Worm (Caenorhabditis elegans) whole organism, young adult: ENCODE data around the gene F54C8.7.

Source experiments
- B0035.1 ChIP-seq: sonication (generic microtip); optimal IDR thresholded peaks from 2 replicates; lab custom pipeline; 2016; ENCODE audit warnings: missing genetic modification characterization, mild to moderate bottlenecking, missing compliant biosample characterization, missing genotype, missing genetic modification reagents
- B0336.3 ChIP-seq: fragments of 200-800 bp; sonication (Bioruptor generic); IDR thresholded peaks from 2 replicates; pipeline ENCODE4 v1.3.6; 2022; ENCODE audit warnings: missing genetic modification characterization, missing compliant biosample characterization
- C06A6.2 ChIP-seq: fragments of 200-800 bp; sonication (Bioruptor generic); conservative IDR thresholded peaks from 2 replicates; pipeline ENCODE4 v1.3.6; 2022; ENCODE audit warnings: missing genetic modification characterization, missing compliant biosample characterization
- F10E7.11 ChIP-seq: sonication (generic microtip); optimal IDR thresholded peaks from 2 replicates; lab custom pipeline; 2017; ENCODE audit warnings: mild to moderate bottlenecking, missing genetic modification characterization, moderate library complexity, missing compliant biosample characterization
- F33H1.4 ChIP-seq: fragments of 200-800 bp; sonication (Bioruptor generic); IDR thresholded peaks from 2 replicates; pipeline ENCODE4 v1.3.6; 2022; ENCODE audit warnings: missing genetic modification reagents, missing genetic modification characterization, missing compliant biosample characterization
- F52B5.7 ChIP-seq: sonication (generic microtip); optimal IDR thresholded peaks from 2 replicates; lab custom pipeline; 2016; ENCODE audit warnings: mild to moderate bottlenecking, missing genetic modification characterization, missing compliant biosample characterization
- Y53F4B.3 ChIP-seq: fragments of 200-800 bp; sonication (Bioruptor generic); IDR thresholded peaks from 2 replicates; pipeline ENCODE4 v1.3.6; 2022; ENCODE audit warnings: missing genetic modification reagents, missing genetic modification characterization, missing compliant biosample characterization
- ZK185.1 ChIP-seq: sonication (generic microtip); optimal IDR thresholded peaks from 2 replicates; lab custom pipeline; 2016; ENCODE audit warnings: mild to moderate bottlenecking, missing genetic modification characterization, missing compliant biosample characterization; ENCODE audit not compliant: poor library complexity, severe bottlenecking
- aptf-2 ChIP-seq: fragments of 200-800 bp; sonication (Bioruptor generic); conservative IDR thresholded peaks from 2 replicates; pipeline ENCODE4 v1.3.6; 2022; ENCODE audit warnings: missing genetic modification reagents, missing genetic modification characterization, missing compliant biosample characterization
- attf-3 ChIP-seq: fragments of 200-800 bp; sonication (Bioruptor generic); conservative IDR thresholded peaks from 2 replicates; pipeline ENCODE4 v1.3.6; 2022; ENCODE audit warnings: missing genetic modification reagents, missing genetic modification characterization, missing compliant biosample characterization
- ccch-3 ChIP-seq: fragments of 200-800 bp; sonication (Bioruptor generic); optimal IDR thresholded peaks from 2 replicates; lab custom pipeline; 2018; ENCODE audit warnings: mild to moderate bottlenecking, missing genetic modification characterization, missing compliant biosample characterization
- cebp-1 ChIP-seq, 2 experiments: fragments of 200-800 bp in 1 of 2; sonication (Bioruptor generic) in 1 of 2; sonication (generic microtip) in 1 of 2; IDR thresholded peaks in 1 of 2; optimal IDR thresholded peaks in 1 of 2; 2 replicates each; pipeline versions ENCODE4 v1.3.6 to Lab custom; 2017 to 2022; ENCODE audit warnings: missing compliant biosample characterization in 2 of 2, missing genetic modification characterization in 2 of 2, mild to moderate bottlenecking in 1 of 2, missing genetic modification reagents in 1 of 2, moderate library complexity in 1 of 2
- ceh-79 ChIP-seq: sonication (generic microtip); optimal IDR thresholded peaks from 2 replicates; lab custom pipeline; 2017; ENCODE audit warnings: mild to moderate bottlenecking, missing genetic modification characterization, missing compliant biosample characterization
- dpff-1 ChIP-seq: sonication (generic microtip); optimal IDR thresholded peaks from 2 replicates; lab custom pipeline; 2017; ENCODE audit warnings: mild to moderate bottlenecking, missing genetic modification characterization, missing compliant biosample characterization
- ekl-4 ChIP-seq: fragments of 200-800 bp; sonication (Bioruptor generic); IDR thresholded peaks from 2 replicates; pipeline ENCODE4 v1.3.6; 2022; ENCODE audit warnings: missing genetic modification reagents, missing genetic modification characterization, missing compliant biosample characterization
- ets-4 ChIP-seq: fragments of 200-800 bp; sonication (Bioruptor generic); optimal IDR thresholded peaks from 2 replicates; lab custom pipeline; 2018; ENCODE audit warnings: mild to moderate bottlenecking, missing genetic modification characterization, missing compliant biosample characterization
- gei-17 ChIP-seq: fragments of 200-800 bp; sonication (Bioruptor generic); optimal IDR thresholded peaks from 2 replicates; lab custom pipeline; 2018; ENCODE audit warnings: mild to moderate bottlenecking, missing genetic modification characterization, missing compliant biosample characterization
- hlh-12 ChIP-seq: sonication (generic microtip); optimal IDR thresholded peaks from 2 replicates; lab custom pipeline; 2016; ENCODE audit warnings: missing genetic modification characterization, missing compliant biosample characterization
- hrde-1 ChIP-seq: sonication (generic microtip); optimal IDR thresholded peaks from 2 replicates; lab custom pipeline; 2016; ENCODE audit warnings: missing genetic modification characterization, mild to moderate bottlenecking, missing compliant biosample characterization, moderate library complexity, missing genotype, missing genetic modification reagents, borderline replicate concordance
- hsf-1 ChIP-seq: fragments of 200-800 bp; sonication (Bioruptor generic); IDR thresholded peaks from 2 replicates; pipeline ENCODE4 v1.3.6; 2022; ENCODE audit warnings: missing genetic modification reagents, missing genetic modification characterization, missing compliant biosample characterization
- let-526 ChIP-seq: fragments of 200-800 bp; sonication (Bioruptor generic); IDR thresholded peaks from 2 replicates; pipeline ENCODE4 v1.3.6; 2022; ENCODE audit warnings: missing genetic modification reagents, missing genetic modification characterization, missing compliant biosample characterization
- let-607 ChIP-seq, 2 experiments: fragments of 200-800 bp in 1 of 2; sonication (Bioruptor generic) in 1 of 2; sonication (generic microtip) in 1 of 2; optimal IDR thresholded peaks; 2 replicates each; lab custom pipeline; 2016 to 2018; ENCODE audit warnings: mild to moderate bottlenecking in 2 of 2, missing compliant biosample characterization in 2 of 2, missing genetic modification characterization in 2 of 2, moderate library complexity in 2 of 2, missing genotype in 1 of 2
- lin-26 ChIP-seq: fragments of 200-800 bp; sonication (Bioruptor generic); IDR thresholded peaks from 2 replicates; pipeline ENCODE4 v1.3.6; 2022; ENCODE audit warnings: missing genetic modification reagents, missing genetic modification characterization, missing compliant biosample characterization
- lin-35 ChIP-seq, 3 experiments: fragments of 150-350 bp in 2 of 3; sonication (generic microtip) in 1 of 3; optimal IDR thresholded peaks; 2 replicates each; lab custom pipeline; 2014 to 2018; ENCODE audit warnings: missing biosample characterization in 3 of 3, missing genetic modification characterization in 3 of 3, missing genetic modification reagents in 3 of 3
- lin-40 ChIP-seq: sonication (generic microtip); optimal IDR thresholded peaks from 2 replicates; lab custom pipeline; 2016; ENCODE audit warnings: missing genetic modification characterization, mild to moderate bottlenecking, missing compliant biosample characterization, missing genotype, missing genetic modification reagents
- lin-54 ChIP-seq: fragments of 200-800 bp; sonication (Bioruptor generic); optimal IDR thresholded peaks from 2 replicates; lab custom pipeline; 2018; ENCODE audit warnings: mild to moderate bottlenecking, missing genetic modification characterization, missing compliant biosample characterization
- lsy-27 ChIP-seq: sonication (generic microtip); optimal IDR thresholded peaks from 2 replicates; lab custom pipeline; 2017; ENCODE audit warnings: missing genetic modification characterization, mild to moderate bottlenecking, missing compliant biosample characterization, antibody characterized with exemption, missing genotype, borderline replicate concordance; ENCODE audit not compliant: insufficient read depth
- madf-10 ChIP-seq: sonication (generic microtip); optimal IDR thresholded peaks from 2 replicates; lab custom pipeline; 2016; ENCODE audit warnings: mild to moderate bottlenecking, missing genetic modification characterization, missing compliant biosample characterization
- mcd-1 ChIP-seq: fragments of 200-800 bp; sonication (Bioruptor generic); IDR thresholded peaks from 2 replicates; pipeline ENCODE4 v1.3.6; 2022; ENCODE audit warnings: missing genetic modification reagents, missing genetic modification characterization, missing compliant biosample characterization
- mel-28 ChIP-seq: sonication (generic microtip); optimal IDR thresholded peaks from 2 replicates; lab custom pipeline; 2016; ENCODE audit warnings: borderline replicate concordance, mild to moderate bottlenecking, missing genetic modification characterization, missing compliant biosample characterization
- nfya-2 ChIP-seq: fragments of 200-800 bp; sonication (Bioruptor generic); IDR thresholded peaks from 2 replicates; pipeline ENCODE4 v1.3.6; 2022; ENCODE audit warnings: missing genetic modification reagents, missing genetic modification characterization, missing compliant biosample characterization
- nfyb-1 ChIP-seq: fragments of 200-800 bp; sonication (Bioruptor generic); IDR thresholded peaks from 2 replicates; pipeline ENCODE4 v1.3.6; 2022; ENCODE audit warnings: missing genetic modification reagents, missing genetic modification characterization, missing compliant biosample characterization
- nhr-27 ChIP-seq: fragments of 200-800 bp; sonication (Bioruptor generic); optimal IDR thresholded peaks from 2 replicates; lab custom pipeline; 2018; ENCODE audit warnings: mild to moderate bottlenecking, missing genetic modification characterization, moderate library complexity, missing compliant biosample characterization
- rcor-1 ChIP-seq: fragments of 200-800 bp; sonication (Bioruptor generic); IDR thresholded peaks from 2 replicates; pipeline ENCODE4 v1.3.6; 2022; ENCODE audit warnings: missing genetic modification reagents, missing genetic modification characterization, missing compliant biosample characterization
- rec-8 ChIP-seq, 2 experiments: sonication (generic microtip); optimal IDR thresholded peaks; 2 replicates each; lab custom pipeline; 2016; ENCODE audit warnings: mild to moderate bottlenecking in 2 of 2, missing genetic modification characterization in 2 of 2, missing genetic modification reagents in 2 of 2, missing genotype in 2 of 2, missing biosample characterization in 1 of 2, missing compliant biosample characterization in 1 of 2, moderate library complexity in 1 of 2
- sdz-38 ChIP-seq: sonication (generic microtip); optimal IDR thresholded peaks from 2 replicates; lab custom pipeline; 2016; ENCODE audit warnings: missing genotype, missing genetic modification characterization, missing compliant biosample characterization
- snpc-1.3 ChIP-seq: sonication (generic microtip); optimal IDR thresholded peaks from 2 replicates; lab custom pipeline; 2017; ENCODE audit warnings: missing genetic modification characterization, mild to moderate bottlenecking, missing compliant biosample characterization, antibody characterized with exemption, moderate library complexity, missing genotype, missing genetic modification reagents; ENCODE audit not compliant: insufficient read depth
- tbp1 ChIP-seq: fragments of 200-800 bp; sonication (Bioruptor generic); optimal IDR thresholded peaks from 2 replicates; lab custom pipeline; 2018; ENCODE audit warnings: mild to moderate bottlenecking, missing genetic modification characterization, missing compliant biosample characterization
- tlf-1 ChIP-seq: fragments of 200-800 bp; sonication (Bioruptor generic); optimal IDR thresholded peaks from 2 replicates; lab custom pipeline; 2018; ENCODE audit warnings: mild to moderate bottlenecking, missing genetic modification characterization, missing compliant biosample characterization
- unc-130 ChIP-seq: sonication (generic microtip); optimal IDR thresholded peaks from 2 replicates; lab custom pipeline; 2016; ENCODE audit warnings: missing genetic modification reagents, missing genetic modification characterization, missing compliant biosample characterization
- unc-62 ChIP-seq: fragments of 150-350 bp; optimal IDR thresholded peaks from 2 replicates; lab custom pipeline; 2014; ENCODE audit warnings: missing biosample characterization, missing genetic modification reagents, missing genetic modification characterization
- ztf-18 ChIP-seq: sonication (generic microtip); optimal IDR thresholded peaks from 2 replicates; lab custom pipeline; 2016; ENCODE audit warnings: missing genotype, mild to moderate bottlenecking, missing genetic modification characterization, missing compliant biosample characterization
- ztf-28 ChIP-seq: fragments of 200-800 bp; sonication (Bioruptor generic); IDR thresholded peaks from 2 replicates; pipeline ENCODE4 v1.3.6; 2022; ENCODE audit warnings: missing genetic modification reagents, missing genetic modification characterization, missing compliant biosample characterization

Gene F54C8.7

ce11 chrIII:9443417-9444027 is 10.3 kb downstream of the F54C8.7 start, which contains the start of gene pir-2 (continued):
- TF ChIP-seq rcor-1 (GFP tag; lab: Robert Waterston, UW) (peak; percentile 43; the same call in 1 of the 2 replicates), cebp-1 (GFP tag; IDR thresholded peaks at IDR 0.05; lab: Robert Waterston, UW) (no peak), cebp-1 (tag; optimal IDR thresholded peaks at IDR 0.05; lab: Kevin White, UChicago) (peak; percentile 72), B0336.3 (GFP tag; lab: Robert Waterston, UW) (no peak), C06A6.2 (GFP tag; lab: Robert Waterston, UW) (no peak), nhr-27 (tag; lab: Kevin White, UChicago) (no peak), ztf-28 (0 out of 2 replicates have a peak, but pooled peaks have one; percentile 52), Y53F4B.3 (GFP tag; lab: Robert Waterston, UW) (no peak), gei-17 (GFP tag; lab: Kevin White, UChicago) (no peak), ztf-18 (tag; lab: Kevin White, UChicago) (peak; percentile 46), ccch-3 (GFP tag; lab: Kevin White, UChicago) (no peak), F10E7.11 (no peak), let-607 (tag; optimal IDR thresholded peaks at IDR 0.05; lab: Kevin White, UChicago) (peak in 1 of 2 experiments; percentile 19), unc-130 (GFP tag; lab: Kevin White, UChicago) (no peak), sdz-38 (tag; lab: Kevin White, UChicago) (no peak), dpff-1 (tag; lab: Kevin White, UChicago) (no peak), aptf-2 (GFP tag; lab: Robert Waterston, UW) (0 out of 2 replicates have a peak, but pooled peaks have one; percentile 36), lin-40 (tag; lab: Kevin White, UChicago) (peak; percentile 76), lin-35 (GFP tag; optimal IDR thresholded peaks at IDR 0.05; lab: Kevin White, UChicago) (peak; percentile 3 to 89 (median 19)), tbp1 (peak; percentile 43), B0035.1 (tag; lab: Kevin White, UChicago) (no peak), mcd-1 (GFP tag; lab: Robert Waterston, UW) (peak; percentile 80), F33H1.4 (GFP tag; lab: Robert Waterston, UW) (peak; percentile 86), hlh-12 (tag; lab: Kevin White, UChicago) (no peak), lsy-27 (tag; lab: Kevin White, UChicago) (no peak), hsf-1 (GFP tag; lab: Robert Waterston, UW) (no peak), madf-10 (no peak), attf-3 (GFP tag; lab: Robert Waterston, UW) (peak; percentile 55; the same call in 1 of the 2 replicates), ZK185.1 (tag; lab: Kevin White, UChicago) (peak; percentile 41), mel-28 (tag; lab: Kevin White, UChicago) (no peak), hrde-1 (tag; lab: Kevin White, UChicago) (no peak)

ce11 chrIII:9442846-9443245 is 11.0 kb downstream of the F54C8.7 start:
- TF ChIP-seq ceh-79 (peak; percentile 45), B0336.3 (GFP tag; lab: Robert Waterston, UW) (peak; percentile 38), hsf-1 (GFP tag; lab: Robert Waterston, UW) (0 out of 2 replicates have a peak, but pooled peaks have one; percentile 34), lin-26 (GFP tag; lab: Robert Waterston, UW) (peak; percentile 57; the same call in 1 of the 2 replicates), nfyb-1 (GFP tag; lab: Robert Waterston, UW) (peak; percentile 45; the same call in 1 of the 2 replicates), F52B5.7 (tag; lab: Kevin White, UChicago) (no peak), tbp1 (peak; percentile 0), snpc-1.3 (tag; lab: Kevin White, UChicago) (peak; percentile 39), ekl-4 (GFP tag; lab: Robert Waterston, UW) (peak; percentile 30; the same call in 1 of the 2 replicates), lin-54 (GFP tag; lab: Kevin White, UChicago) (peak; percentile 37), nfya-2 (GFP tag; lab: Robert Waterston, UW) (0 out of 2 replicates have a peak, but pooled peaks have one; percentile 35), let-526 (no peak), tlf-1 (GFP tag; lab: Kevin White, UChicago) (no peak), unc-62 (GFP tag; lab: Kevin White, UChicago) (no peak), ets-4 (GFP tag; lab: Kevin White, UChicago) (no peak), let-607 (tag; optimal IDR thresholded peaks at IDR 0.05; lab: Kevin White, UChicago) (no peak), rec-8 (tag; optimal IDR thresholded peaks at IDR 0.05; lab: Kevin White, UChicago) (no peak), F10E7.11 (no peak), ztf-18 (tag; lab: Kevin White, UChicago) (peak; percentile 48)
